Worm (Caenorhabditis elegans) whole organism, young adult: Measurements from ENCODE around the gene chpf-1.

Experiments used
- B0035.1 ChIP-seq: sonication (generic microtip); optimal IDR thresholded peaks from 2 replicates; lab custom pipeline; 2016; ENCODE audit warnings: missing genetic modification characterization, mild to moderate bottlenecking, missing compliant biosample characterization, missing genotype, missing genetic modification reagents
- C17E4.6 ChIP-seq: fragments of 200-800 bp; sonication (Bioruptor generic); IDR thresholded peaks from 2 replicates; pipeline ENCODE4 v1.3.6; 2022; ENCODE audit warnings: missing genetic modification reagents, missing genetic modification characterization, missing compliant biosample characterization
- D2030.7 ChIP-seq: fragments of 200-800 bp; sonication (Bioruptor generic); IDR thresholded peaks from 2 replicates; pipeline ENCODE4 v1.3.6; 2022; ENCODE audit warnings: missing genetic modification reagents, missing genetic modification characterization, missing compliant biosample characterization
- K11D2.4 ChIP-seq: fragments of 200-800 bp; sonication (Bioruptor generic); IDR thresholded peaks from 2 replicates; pipeline ENCODE4 v1.3.6; 2022; ENCODE audit warnings: missing genetic modification reagents, missing genetic modification characterization, missing compliant biosample characterization
- K12H6.12 ChIP-seq: fragments of 200-800 bp; sonication (Bioruptor generic); optimal IDR thresholded peaks from 2 replicates; lab custom pipeline; 2018; ENCODE audit warnings: mild to moderate bottlenecking, missing genetic modification characterization, missing compliant biosample characterization
- ZK185.1 ChIP-seq: sonication (generic microtip); optimal IDR thresholded peaks from 2 replicates; lab custom pipeline; 2016; ENCODE audit warnings: mild to moderate bottlenecking, missing genetic modification characterization, missing compliant biosample characterization; ENCODE audit not compliant: poor library complexity, severe bottlenecking
- atf-7 ChIP-seq: sonication (generic microtip); optimal IDR thresholded peaks from 2 replicates; lab custom pipeline; 2017; ENCODE audit warnings: mild to moderate bottlenecking, missing genetic modification characterization, missing compliant biosample characterization
- athp-1 ChIP-seq: sonication (generic microtip); optimal IDR thresholded peaks from 2 replicates; lab custom pipeline; 2017; ENCODE audit warnings: mild to moderate bottlenecking, missing genetic modification characterization, missing compliant biosample characterization
- attf-3 ChIP-seq: fragments of 200-800 bp; sonication (Bioruptor generic); conservative IDR thresholded peaks from 2 replicates; pipeline ENCODE4 v1.3.6; 2022; ENCODE audit warnings: missing genetic modification reagents, missing genetic modification characterization, missing compliant biosample characterization
- attf-5 ChIP-seq: fragments of 200-800 bp; sonication (Bioruptor generic); optimal IDR thresholded peaks from 2 replicates; lab custom pipeline; 2018; ENCODE audit warnings: mild to moderate bottlenecking, missing genetic modification characterization, missing compliant biosample characterization
- bed-1 ChIP-seq: fragments of 200-800 bp; sonication (Bioruptor generic); IDR thresholded peaks from 2 replicates; pipeline ENCODE4 v1.3.6; 2022; ENCODE audit warnings: missing genetic modification reagents, missing genetic modification characterization, missing compliant biosample characterization
- cebp-1 ChIP-seq, 2 experiments: fragments of 200-800 bp in 1 of 2; sonication (Bioruptor generic) in 1 of 2; sonication (generic microtip) in 1 of 2; IDR thresholded peaks in 1 of 2; optimal IDR thresholded peaks in 1 of 2; 2 replicates each; pipeline versions ENCODE4 v1.3.6 to Lab custom; 2017 to 2022; ENCODE audit warnings: missing compliant biosample characterization in 2 of 2, missing genetic modification characterization in 2 of 2, mild to moderate bottlenecking in 1 of 2, missing genetic modification reagents in 1 of 2, moderate library complexity in 1 of 2
- ceh-100 ChIP-seq: fragments of 200-800 bp; sonication (Bioruptor generic); IDR thresholded peaks from 2 replicates; pipeline ENCODE4 v1.3.6; 2022; ENCODE audit warnings: missing genetic modification reagents, missing genetic modification characterization, missing compliant biosample characterization
- ceh-27 ChIP-seq: fragments of 200-800 bp; sonication (Bioruptor generic); optimal IDR thresholded peaks from 2 replicates; lab custom pipeline; 2018; ENCODE audit warnings: mild to moderate bottlenecking, missing genetic modification characterization, moderate library complexity, missing compliant biosample characterization
- ceh-79 ChIP-seq: sonication (generic microtip); optimal IDR thresholded peaks from 2 replicates; lab custom pipeline; 2017; ENCODE audit warnings: mild to moderate bottlenecking, missing genetic modification characterization, missing compliant biosample characterization
- chd-7 ChIP-seq: sonication (generic microtip); optimal IDR thresholded peaks from 2 replicates; lab custom pipeline; 2016; ENCODE audit warnings: mild to moderate bottlenecking, missing genetic modification characterization, moderate library complexity, missing compliant biosample characterization
- die-1 ChIP-seq: sonication (generic microtip); optimal IDR thresholded peaks from 2 replicates; lab custom pipeline; 2016; ENCODE audit warnings: missing genotype, mild to moderate bottlenecking, missing genetic modification characterization, missing compliant biosample characterization
- dox-1 ChIP-seq: fragments of 200-800 bp; sonication (Bioruptor generic); IDR thresholded peaks from 2 replicates; pipeline ENCODE4 v1.3.6; 2022; ENCODE audit warnings: missing genetic modification reagents, missing genetic modification characterization, missing compliant biosample characterization
- ekl-4 ChIP-seq: fragments of 200-800 bp; sonication (Bioruptor generic); IDR thresholded peaks from 2 replicates; pipeline ENCODE4 v1.3.6; 2022; ENCODE audit warnings: missing genetic modification reagents, missing genetic modification characterization, missing compliant biosample characterization
- ets-4 ChIP-seq: fragments of 200-800 bp; sonication (Bioruptor generic); optimal IDR thresholded peaks from 2 replicates; lab custom pipeline; 2018; ENCODE audit warnings: mild to moderate bottlenecking, missing genetic modification characterization, missing compliant biosample characterization
- hlh-12 ChIP-seq: sonication (generic microtip); optimal IDR thresholded peaks from 2 replicates; lab custom pipeline; 2016; ENCODE audit warnings: missing genetic modification characterization, missing compliant biosample characterization
- hmg-1.2 ChIP-seq: fragments of 200-800 bp; sonication (Bioruptor generic); IDR thresholded peaks from 2 replicates; pipeline ENCODE4 v1.3.6; 2022; ENCODE audit warnings: missing genetic modification reagents, missing genetic modification characterization, missing compliant biosample characterization
- hsf-1 ChIP-seq: fragments of 200-800 bp; sonication (Bioruptor generic); IDR thresholded peaks from 2 replicates; pipeline ENCODE4 v1.3.6; 2022; ENCODE audit warnings: missing genetic modification reagents, missing genetic modification characterization, missing compliant biosample characterization
- let-607 ChIP-seq, 2 experiments: fragments of 200-800 bp in 1 of 2; sonication (Bioruptor generic) in 1 of 2; sonication (generic microtip) in 1 of 2; optimal IDR thresholded peaks; 2 replicates each; lab custom pipeline; 2016 to 2018; ENCODE audit warnings: mild to moderate bottlenecking in 2 of 2, missing compliant biosample characterization in 2 of 2, missing genetic modification characterization in 2 of 2, moderate library complexity in 2 of 2, missing genotype in 1 of 2
- lin-40 ChIP-seq: sonication (generic microtip); optimal IDR thresholded peaks from 2 replicates; lab custom pipeline; 2016; ENCODE audit warnings: missing genetic modification characterization, mild to moderate bottlenecking, missing compliant biosample characterization, missing genotype, missing genetic modification reagents
- mcd-1 ChIP-seq: fragments of 200-800 bp; sonication (Bioruptor generic); IDR thresholded peaks from 2 replicates; pipeline ENCODE4 v1.3.6; 2022; ENCODE audit warnings: missing genetic modification reagents, missing genetic modification characterization, missing compliant biosample characterization
- mes-4 ChIP-seq: sonication (generic microtip); optimal IDR thresholded peaks from 2 replicates; lab custom pipeline; 2016; ENCODE audit warnings: missing genotype, missing genetic modification characterization, missing compliant biosample characterization
- nfya-1 ChIP-seq: sonication (generic microtip); optimal IDR thresholded peaks from 2 replicates; lab custom pipeline; 2017; ENCODE audit warnings: antibody characterized with exemption, missing compliant biosample characterization, missing genetic modification characterization, borderline replicate concordance; ENCODE audit not compliant: insufficient read depth
- nhr-27 ChIP-seq: fragments of 200-800 bp; sonication (Bioruptor generic); optimal IDR thresholded peaks from 2 replicates; lab custom pipeline; 2018; ENCODE audit warnings: mild to moderate bottlenecking, missing genetic modification characterization, moderate library complexity, missing compliant biosample characterization
- nhr-80 ChIP-seq: sonication (generic microtip); optimal IDR thresholded peaks from 2 replicates; lab custom pipeline; 2016; ENCODE audit warnings: missing genetic modification characterization, missing compliant biosample characterization
- pbrm-1 ChIP-seq: fragments of 200-800 bp; sonication (Bioruptor generic); IDR thresholded peaks from 2 replicates; pipeline ENCODE4 v1.3.6; 2022; ENCODE audit warnings: missing genetic modification reagents, missing genetic modification characterization, missing compliant biosample characterization
- repo-1 ChIP-seq: sonication (generic microtip); optimal IDR thresholded peaks from 2 replicates; lab custom pipeline; 2017; ENCODE audit warnings: mild to moderate bottlenecking, missing genetic modification characterization, missing compliant biosample characterization
- snpc-4 ChIP-seq, 5 experiments: fragments of 150-350 bp in 1 of 5; sonication (generic microtip) in 4 of 5; optimal IDR thresholded peaks; 2 replicates each; lab custom pipeline; 2014 to 2018; ENCODE audit warnings: missing genetic modification characterization in 5 of 5, missing biosample characterization in 3 of 5, antibody characterized with exemption in 2 of 5, mild to moderate bottlenecking in 2 of 5, missing compliant biosample characterization in 2 of 5, missing genotype in 2 of 5, moderate library complexity in 2 of 5, missing genetic modification reagents in 1 of 5
- sptf-2 ChIP-seq: fragments of 200-800 bp; sonication (Bioruptor generic); optimal IDR thresholded peaks from 2 replicates; lab custom pipeline; 2018; ENCODE audit warnings: mild to moderate bottlenecking, missing genetic modification characterization, missing compliant biosample characterization
- tbp1 ChIP-seq: fragments of 200-800 bp; sonication (Bioruptor generic); optimal IDR thresholded peaks from 2 replicates; lab custom pipeline; 2018; ENCODE audit warnings: mild to moderate bottlenecking, missing genetic modification characterization, missing compliant biosample characterization
- zim-3 ChIP-seq: sonication (generic microtip); optimal IDR thresholded peaks from 2 replicates; lab custom pipeline; 2017; ENCODE audit warnings: mild to moderate bottlenecking, missing genetic modification characterization, moderate library complexity, missing compliant biosample characterization
- ztf-18 ChIP-seq: sonication (generic microtip); optimal IDR thresholded peaks from 2 replicates; lab custom pipeline; 2016; ENCODE audit warnings: missing genotype, mild to moderate bottlenecking, missing genetic modification characterization, missing compliant biosample characterization

chpf-1 gene

ce11 chrV:10179235-10179634 is 24.1 kb downstream of the chpf-1 start, which contains the start of gene cul-5 (continued):
- no peak for TF ChIP-seq atf-7

DNA sequence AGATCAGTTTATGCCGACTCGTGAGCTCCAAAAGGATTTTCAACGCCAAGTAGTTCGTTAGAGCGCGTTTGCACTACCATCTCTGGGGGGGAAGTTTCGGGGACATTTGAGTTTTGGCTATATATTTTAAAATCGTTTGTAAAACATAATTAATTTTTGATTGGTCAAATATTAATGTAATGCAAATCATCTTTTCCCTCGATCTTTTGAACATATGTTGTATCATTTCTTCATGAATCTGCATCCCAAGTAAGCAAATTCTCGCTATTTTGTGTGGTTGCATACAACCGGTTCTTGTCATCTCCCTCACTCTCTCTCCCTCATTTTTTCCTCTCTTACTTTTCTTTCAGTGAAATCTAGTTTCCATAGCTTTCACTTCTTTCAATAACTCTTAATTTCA is 25.1 kb downstream of the chpf-1 start:
- no peak for TF ChIP-seq repo-1 (tag; lab: Kevin White, UChicago)
- peak; percentile 44 for TF ChIP-seq attf-5
- TF ChIP-seq ztf-18 (tag; lab: Kevin White, UChicago): peak; percentile 30
- TF ChIP-seq B0035.1 (tag; lab: Kevin White, UChicago): no peak
- no peak for TF ChIP-seq nhr-27 (tag; lab: Kevin White, UChicago)
- TF ChIP-seq die-1 (tag; lab: Kevin White, UChicago): no peak
- TF ChIP-seq nhr-80 (tag; lab: Kevin White, UChicago): peak; percentile 16
- no peak for TF ChIP-seq C17E4.6 (GFP tag; lab: Robert Waterston, UW)
- TF ChIP-seq ZK185.1 (tag; lab: Kevin White, UChicago): peak; percentile 2
- no peak for TF ChIP-seq tbp1 (GFP tag; lab: Kevin White, UChicago)
- no peak for TF ChIP-seq mes-4 (tag; lab: Kevin White, UChicago)
- no peak for TF ChIP-seq zim-3 (tag; lab: Kevin White, UChicago)
- TF ChIP-seq lin-40 (tag; lab: Kevin White, UChicago): peak; percentile 31
- no peak for TF ChIP-seq hlh-12 (tag; lab: Kevin White, UChicago)
- TF ChIP-seq dox-1: peak; percentile 58; the same call in 1 of the 2 replicates
- TF ChIP-seq mcd-1 (GFP tag; lab: Robert Waterston, UW): peak; percentile 91
- no peak for TF ChIP-seq snpc-4 (GFP tag; optimal IDR thresholded peaks at IDR 0.05; lab: Kevin White, UChicago)
- peak in 2 of 4 experiments; percentile 14 to 23 for TF ChIP-seq snpc-4 (tag; optimal IDR thresholded peaks at IDR 0.05; lab: Kevin White, UChicago)
- TF ChIP-seq ceh-79: no peak
- no peak for TF ChIP-seq ets-4
- no peak for TF ChIP-seq chd-7 (tag; lab: Kevin White, UChicago)
- TF ChIP-seq attf-3: 0 out of 2 replicates have a peak, but pooled peaks have one; percentile 18
- no peak for TF ChIP-seq hsf-1 (GFP tag; lab: Robert Waterston, UW)
- no peak for TF ChIP-seq pbrm-1 (GFP tag; lab: Robert Waterston, UW)
- no peak for TF ChIP-seq athp-1 (tag; lab: Kevin White, UChicago)
- peak; percentile 91 for TF ChIP-seq ceh-100 (GFP tag; lab: Robert Waterston, UW)
- TF ChIP-seq D2030.7: no peak
- TF ChIP-seq nfya-1: no peak
- peak; percentile 10; the same call in 1 of the 2 replicates for TF ChIP-seq hmg-1.2
- no peak for TF ChIP-seq ekl-4 (GFP tag; lab: Robert Waterston, UW)
- TF ChIP-seq K12H6.12: peak; percentile 43
- TF ChIP-seq cebp-1 (GFP tag; IDR thresholded peaks at IDR 0.05; lab: Robert Waterston, UW): no peak
- peak; percentile 32 for TF ChIP-seq cebp-1 (tag; optimal IDR thresholded peaks at IDR 0.05; lab: Kevin White, UChicago)
- TF ChIP-seq ceh-27 (GFP tag; lab: Kevin White, UChicago): peak; percentile 56
- TF ChIP-seq bed-1 (GFP tag; lab: Robert Waterston, UW): no peak
- TF ChIP-seq sptf-2 (GFP tag; lab: Kevin White, UChicago): no peak
- TF ChIP-seq K11D2.4 (GFP tag; lab: Robert Waterston, UW): no peak
- TF ChIP-seq let-607 (tag; optimal IDR thresholded peaks at IDR 0.05; lab: Kevin White, UChicago): peak in 1 of 2 experiments; percentile 6
